Fruit fly (Drosophila melanogaster): ENCODE data around the gene CG10555.
A peak's percentile ranks its signal among the peaks of the same experiment; 100 is the strongest.

The CG10555 gene

dm6 chrX:8408971-8409455 lies 10.3 kb downstream of the CG10555 start, which contains the start of gene Trf2 (continued):
- no peak for TF ChIP-seq Dip2 (GFP tag; IDR thresholded peaks at IDR 0.05)
- no peak for TF ChIP-seq Hmx (GFP tag; optimal IDR thresholded peaks at IDR 0.05)
- no peak for TF ChIP-seq kay (GFP tag; optimal IDR thresholded peaks at IDR 0.05)
- no peak for TF ChIP-seq abd-A (tag; optimal IDR thresholded peaks at IDR 0.05)
- TF ChIP-seq grau (tag; optimal IDR thresholded peaks at IDR 0.05): no peak
- TF ChIP-seq Doc2 (GFP tag; IDR thresholded peaks at IDR 0.05): no peak
- TF ChIP-seq Camta (GFP tag; optimal IDR thresholded peaks at IDR 0.05): peak; percentile 54
- TF ChIP-seq CG11504 (tag; optimal IDR thresholded peaks at IDR 0.05): no peak
- no peak for TF ChIP-seq Ssrp (tag; optimal IDR thresholded peaks at IDR 0.05)
- no peak for TF ChIP-seq tx (GFP tag; optimal IDR thresholded peaks at IDR 0.05)
- TF ChIP-seq bsh (GFP tag; optimal IDR thresholded peaks at IDR 0.05): no peak
- TF ChIP-seq dm (GFP tag; optimal IDR thresholded peaks at IDR 0.05): peak; percentile 35
- TF ChIP-seq so (GFP tag; IDR thresholded peaks at IDR 0.05): 0 out of 3 replicates have a peak, but pooled peaks have one; percentile 11
- no peak for TF ChIP-seq CG10462 (GFP tag; optimal IDR thresholded peaks at IDR 0.05)
- no peak for TF ChIP-seq gce (GFP tag; IDR thresholded peaks at IDR 0.05)
- no peak for TF ChIP-seq crol (GFP tag; IDR thresholded peaks at IDR 0.05)
- TF ChIP-seq dati (GFP tag; IDR thresholded peaks at IDR 0.05): no peak
- no peak for TF ChIP-seq slou (GFP tag; optimal IDR thresholded peaks at IDR 0.05)
- no peak for TF ChIP-seq Scr (GFP tag; IDR thresholded peaks at IDR 0.05; ENCODE audit: partially characterized antibody)
- TF ChIP-seq cas (GFP tag; IDR thresholded peaks at IDR 0.05): no peak
- TF ChIP-seq CG4360 (GFP tag; IDR thresholded peaks at IDR 0.05): peak; percentile 77
- TF ChIP-seq Myb (GFP tag; optimal IDR thresholded peaks at IDR 0.05): peak; percentile 52
- no peak for TF ChIP-seq sc (optimal IDR thresholded peaks at IDR 0.05)
- no peak for TF ChIP-seq sc (GFP tag; optimal IDR thresholded peaks at IDR 0.05)
- no peak for TF ChIP-seq maf-S (GFP tag; optimal IDR thresholded peaks at IDR 0.05)
- no peak for TF ChIP-seq tap (tag; optimal IDR thresholded peaks at IDR 0.05)
- peak; percentile 86 for TF ChIP-seq CG9797 (GFP tag; optimal IDR thresholded peaks at IDR 0.05)
- peak; percentile 81 for TF ChIP-seq HLHmδ (GFP tag; optimal IDR thresholded peaks at IDR 0.05)
- TF ChIP-seq peb (GFP tag; IDR thresholded peaks at IDR 0.05): no peak
- TF ChIP-seq trh (GFP tag; optimal IDR thresholded peaks at IDR 0.05): no peak
- TF ChIP-seq Antp (GFP tag; optimal IDR thresholded peaks at IDR 0.05): no peak
- TF ChIP-seq CG4707 (GFP tag; optimal IDR thresholded peaks at IDR 0.05): peak; percentile 2
- peak; percentile 59 for TF ChIP-seq CG12659 (GFP tag; optimal IDR thresholded peaks at IDR 0.05)
- no peak for TF ChIP-seq tio (GFP tag; optimal IDR thresholded peaks at IDR 0.05)
- no peak for TF ChIP-seq jigr1 (GFP tag; IDR thresholded peaks at IDR 0.05)
- TF ChIP-seq CG3281 (GFP tag; optimal IDR thresholded peaks at IDR 0.05): no peak
- no peak for TF ChIP-seq CG15601 (tag; optimal IDR thresholded peaks at IDR 0.05)
- TF ChIP-seq CG17186 (GFP tag; optimal IDR thresholded peaks at IDR 0.05): peak; percentile 9
- no peak for TF ChIP-seq CG11247 (GFP tag; IDR thresholded peaks at IDR 0.05)
- TF ChIP-seq CG3065 (GFP tag; optimal IDR thresholded peaks at IDR 0.05): no peak
- no peak for TF ChIP-seq CG2678 (tag; optimal IDR thresholded peaks at IDR 0.05)
- TF ChIP-seq Abd-B (GFP tag; optimal IDR thresholded peaks at IDR 0.05): no peak
- TF ChIP-seq CG12155 (GFP tag; optimal IDR thresholded peaks at IDR 0.05): no peak
- peak; percentile 47 for TF ChIP-seq CrebB (tag; optimal IDR thresholded peaks at IDR 0.05)
- no peak for TF ChIP-seq Oaz (GFP tag; IDR thresholded peaks at IDR 0.05)
- TF ChIP-seq wor (GFP tag; IDR thresholded peaks at IDR 0.05): no peak
- peak; percentile 26 for TF ChIP-seq Sry-δ (GFP tag; optimal IDR thresholded peaks at IDR 0.05)
- no peak for TF ChIP-seq tup (GFP tag; optimal IDR thresholded peaks at IDR 0.05)
- TF ChIP-seq Hey (tag; optimal IDR thresholded peaks at IDR 0.05): no peak
- peak; percentile 1 for TF ChIP-seq ems (GFP tag; optimal IDR thresholded peaks at IDR 0.05)
- TF ChIP-seq CG8765 (GFP tag; IDR thresholded peaks at IDR 0.05): peak; percentile 18; the same call in 1 of the 2 replicates
- TF ChIP-seq CG1792 (GFP tag; optimal IDR thresholded peaks at IDR 0.05): no peak
